Fruit fly (Drosophila melanogaster) whole organism, embryonic: Measurements from ENCODE around the gene CG34180.
A peak's percentile ranks its signal among the peaks of the same experiment; 100 is the strongest.

Experiments
- B-H1 ChIP-seq: fragments of 200-800 bp; sonication (Bioruptor generic); IDR thresholded peaks from 3 replicates; pipeline ENCODE4 v1.3.6; 2022; ENCODE audit warnings: missing biosample characterization, missing genetic modification characterization
- CG10274 ChIP-seq: fragments of 200-800 bp; sonication (Bioruptor generic); optimal IDR thresholded peaks from 3 replicates; lab custom pipeline; 2017; ENCODE audit warnings: missing biosample characterization, mild to moderate bottlenecking, missing genetic modification characterization
- CG10366 ChIP-seq: fragments of 200-800 bp; sonication (Bioruptor generic); IDR thresholded peaks from 2 replicates; pipeline ENCODE4 v1.3.6; 2022; ENCODE audit warnings: missing biosample characterization, missing genetic modification characterization
- CG11093 ChIP-seq: fragments of 200-800 bp; sonication (Bioruptor generic); IDR thresholded peaks from 3 replicates; pipeline ENCODE4 v1.3.6; 2022; ENCODE audit warnings: missing biosample characterization, missing genetic modification characterization
- CG11723 ChIP-seq: fragments of 200-800 bp; sonication (Bioruptor generic); optimal IDR thresholded peaks from 2 replicates; lab custom pipeline; 2017; ENCODE audit warnings: missing biosample characterization, mild to moderate bottlenecking, missing genetic modification characterization
- CG12071 ChIP-seq: fragments of 200-800 bp; sonication (Bioruptor generic); optimal IDR thresholded peaks from 3 replicates; lab custom pipeline; 2018; ENCODE audit warnings: missing biosample characterization, mild to moderate bottlenecking, missing genetic modification characterization
- CG12769 ChIP-seq: fragments of 200-800 bp; sonication (Bioruptor generic); optimal IDR thresholded peaks from 2 replicates; lab custom pipeline; 2019; ENCODE audit warnings: missing biosample characterization, mild to moderate bottlenecking, missing genetic modification characterization, moderate library complexity
- CG13287 ChIP-seq: fragments of 200-800 bp; sonication (Bioruptor generic); IDR thresholded peaks from 2 replicates; pipeline ENCODE4 v1.3.6; 2022; ENCODE audit warnings: missing biosample characterization, missing genetic modification characterization; ENCODE audit not compliant: partially characterized antibody
- CG14860 ChIP-seq: fragments of 200-800 bp; sonication (Bioruptor generic); IDR thresholded peaks from 3 replicates; pipeline ENCODE4 v1.3.6; 2022; ENCODE audit warnings: missing biosample characterization, missing genetic modification characterization; ENCODE audit not compliant: partially characterized antibody
- CG15073 ChIP-seq: fragments of 200-800 bp; sonication (Bioruptor generic); optimal IDR thresholded peaks from 2 replicates; lab custom pipeline; 2016; ENCODE audit warnings: missing biosample characterization, missing genetic modification characterization
- CG1529 ChIP-seq: fragments of 200-800 bp; sonication (Bioruptor generic); optimal IDR thresholded peaks from 3 replicates; lab custom pipeline; 2018; ENCODE audit warnings: missing biosample characterization, missing genetic modification characterization
- CG15696 ChIP-seq: fragments of 200-800 bp; sonication (Bioruptor generic); optimal IDR thresholded peaks from 2 replicates; lab custom pipeline; 2019; ENCODE audit warnings: missing biosample characterization, mild to moderate bottlenecking, missing genetic modification characterization, moderate library complexity
- CG17612 ChIP-seq: fragments of 200-800 bp; sonication (Bioruptor generic); IDR thresholded peaks from 2 replicates; pipeline ENCODE4 v1.3.6; 2022; ENCODE audit warnings: missing biosample characterization, missing genetic modification characterization
- CG1832 ChIP-seq: fragments of 200-800 bp; sonication (Bioruptor generic); optimal IDR thresholded peaks from 2 replicates; lab custom pipeline; 2017; ENCODE audit warnings: missing biosample characterization, mild to moderate bottlenecking, missing genetic modification characterization, inconsistent platforms
- CG2120 ChIP-seq: fragments of 200-800 bp; sonication (Bioruptor generic); optimal IDR thresholded peaks from 3 replicates; lab custom pipeline; 2016; ENCODE audit warnings: missing biosample characterization, missing genetic modification characterization
- CG2199 ChIP-seq: fragments of 200-800 bp; sonication (Bioruptor generic); IDR thresholded peaks from 3 replicates; pipeline ENCODE4 v1.3.6; 2022; ENCODE audit warnings: missing biosample characterization, missing genetic modification characterization
- CG2678 ChIP-seq: fragments of 200-800 bp; sonication (Bioruptor generic); optimal IDR thresholded peaks from 3 replicates; lab custom pipeline; 2019; ENCODE audit warnings: missing biosample characterization, mild to moderate bottlenecking, missing genetic modification characterization, moderate library complexity
- CG30431 ChIP-seq: fragments of 200-800 bp; sonication (Bioruptor generic); optimal IDR thresholded peaks from 2 replicates; lab custom pipeline; 2017; ENCODE audit warnings: missing biosample characterization, missing genetic modification characterization
- CG3838 ChIP-seq: fragments of 200-800 bp; sonication (Bioruptor generic); optimal IDR thresholded peaks from 3 replicates; lab custom pipeline; 2016; ENCODE audit warnings: missing biosample characterization, missing genetic modification characterization
- CG5953 ChIP-seq: fragments of 200-800 bp; sonication (Bioruptor generic); IDR thresholded peaks from 2 replicates; pipeline ENCODE4 v1.3.6; 2022; ENCODE audit warnings: missing biosample characterization, missing genetic modification characterization
- CG8924 ChIP-seq: fragments of 200-800 bp; optimal IDR thresholded peaks from 3 replicates; lab custom pipeline; 2019; ENCODE audit warnings: missing biosample characterization, mild to moderate bottlenecking, missing genetic modification characterization, moderate library complexity
- D19B ChIP-seq: fragments of 200-800 bp; sonication (Bioruptor generic); optimal IDR thresholded peaks from 2 replicates; lab custom pipeline; 2017; ENCODE audit warnings: missing biosample characterization, mild to moderate bottlenecking, missing genetic modification characterization
- Deaf1 ChIP-seq: fragments of 200-800 bp; optimal IDR thresholded peaks from 3 replicates; lab custom pipeline; 2019; ENCODE audit warnings: missing biosample characterization, mild to moderate bottlenecking, missing genetic modification characterization, moderate library complexity
- Doc3 ChIP-seq: fragments of 200-800 bp; sonication (Bioruptor generic); IDR thresholded peaks from 3 replicates; pipeline ENCODE4 v1.3.6; 2022; ENCODE audit warnings: missing biosample characterization, missing genetic modification characterization; ENCODE audit not compliant: partially characterized antibody
- H15 ChIP-seq: fragments of 200-800 bp; sonication (Bioruptor generic); IDR thresholded peaks from 3 replicates; pipeline ENCODE4 v1.3.6; 2022; ENCODE audit warnings: missing biosample characterization, missing genetic modification characterization
- HmgZ ChIP-seq: fragments of 200-800 bp; sonication (Bioruptor generic); optimal IDR thresholded peaks from 2 replicates; lab custom pipeline; 2018; ENCODE audit warnings: missing biosample characterization, mild to moderate bottlenecking, missing genetic modification characterization
- Hsf ChIP-seq: fragments of 200-800 bp; sonication (Bioruptor generic); optimal IDR thresholded peaks from 3 replicates; lab custom pipeline; 2016; ENCODE audit warnings: missing biosample characterization, missing genetic modification characterization
- Ptx1 ChIP-seq: fragments of 200-800 bp; sonication (Bioruptor generic); IDR thresholded peaks from 2 replicates; pipeline ENCODE4 v1.3.6; 2022; ENCODE audit warnings: missing biosample characterization, missing genetic modification characterization
- Side ChIP-seq: fragments of 200-800 bp; sonication (Bioruptor generic); optimal IDR thresholded peaks from 2 replicates; lab custom pipeline; 2016; ENCODE audit warnings: missing biosample characterization, missing genetic modification characterization
- TFAM ChIP-seq: fragments of 200-800 bp; sonication (Bioruptor generic); optimal IDR thresholded peaks from 2 replicates; lab custom pipeline; 2017; ENCODE audit warnings: missing biosample characterization, missing genetic modification characterization, inconsistent platforms
- Tbp ChIP-seq: fragments of >200 bp; optimal IDR thresholded peaks from 2 replicates; lab custom pipeline; 2018; ENCODE audit warnings: missing biosample characterization, missing genetic modification characterization
- chinmo ChIP-seq: fragments of 200-800 bp; sonication (Bioruptor generic); IDR thresholded peaks from 4 replicates; pipeline ENCODE4 v1.3.6; 2022; ENCODE audit warnings: missing biosample characterization, missing genetic modification characterization; ENCODE audit not compliant: partially characterized antibody
- dm ChIP-seq: fragments of 200-800 bp; sonication (Bioruptor generic); optimal IDR thresholded peaks from 3 replicates; lab custom pipeline; 2016; ENCODE audit warnings: missing biosample characterization, missing genetic modification characterization
- ham ChIP-seq: fragments of 200-800 bp; sonication (Bioruptor generic); IDR thresholded peaks from 2 replicates; pipeline ENCODE4 v1.3.6; 2022; ENCODE audit warnings: missing biosample characterization, missing genetic modification characterization
- jigr1 ChIP-seq: fragments of 200-800 bp; sonication (Bioruptor generic); IDR thresholded peaks from 3 replicates; pipeline ENCODE4 v1.3.6; 2022; ENCODE audit warnings: missing biosample characterization, missing genetic modification characterization
- nau ChIP-seq: fragments of 200-800 bp; sonication (Bioruptor generic); optimal IDR thresholded peaks from 3 replicates; lab custom pipeline; 2017; ENCODE audit warnings: missing biosample characterization, mild to moderate bottlenecking, missing genetic modification characterization, missing genetic modification reagents
- nerfin-1 ChIP-seq: fragments of 200-800 bp; sonication (Bioruptor generic); optimal IDR thresholded peaks from 3 replicates; lab custom pipeline; 2019; ENCODE audit warnings: missing biosample characterization, mild to moderate bottlenecking, missing genetic modification characterization, moderate library complexity
- nmo ChIP-seq: fragments of 200-800 bp; sonication (Bioruptor generic); optimal IDR thresholded peaks from 2 replicates; lab custom pipeline; 2018; ENCODE audit warnings: missing biosample characterization, mild to moderate bottlenecking, missing genetic modification characterization, moderate library complexity
- prd ChIP-seq, 3 experiments: fragments of >200 bp in 2 of 3; fragments of 200-800 bp in 1 of 3; sonication (Bioruptor generic) in 1 of 3; optimal IDR thresholded peaks in 2 of 3; IDR thresholded peaks in 1 of 3; 2 replicates in 2 of 3; 3 replicates in 1 of 3; pipeline versions ENCODE4 v1.3.6 to Lab custom; 2017 to 2022; ENCODE audit warnings: missing biosample characterization in 1 of 3, missing genetic modification characterization in 1 of 3
- pros ChIP-seq: fragments of 200-800 bp; sonication (Bioruptor generic); optimal IDR thresholded peaks from 3 replicates; lab custom pipeline; 2019; ENCODE audit warnings: missing biosample characterization, mild to moderate bottlenecking, missing genetic modification characterization, moderate library complexity
- schlank ChIP-seq: fragments of 200-800 bp; sonication (Bioruptor generic); optimal IDR thresholded peaks from 2 replicates; lab custom pipeline; 2018; ENCODE audit warnings: missing biosample characterization, mild to moderate bottlenecking, missing genetic modification characterization
- sob ChIP-seq: fragments of 200-800 bp; sonication (Bioruptor generic); IDR thresholded peaks from 2 replicates; pipeline ENCODE4 v1.3.6; 2022; ENCODE audit warnings: missing biosample characterization, missing genetic modification characterization
- tgo ChIP-seq: fragments of 200-800 bp; sonication (Bioruptor generic); IDR thresholded peaks from 3 replicates; pipeline ENCODE4 v1.3.6; 2022; ENCODE audit warnings: missing biosample characterization, missing genetic modification characterization
- tll ChIP-seq, 2 experiments: fragments of 200-800 bp in 1 of 2; fragments of >200 bp in 1 of 2; sonication (Bioruptor generic) in 1 of 2; optimal IDR thresholded peaks; 2 replicates each; lab custom pipeline; 2017 to 2019; ENCODE audit warnings: missing biosample characterization in 2 of 2, missing genetic modification characterization in 2 of 2, mild to moderate bottlenecking in 1 of 2, moderate library complexity in 1 of 2
- toy ChIP-seq: fragments of 200-800 bp; sonication (Bioruptor generic); IDR thresholded peaks from 2 replicates; pipeline ENCODE4 v1.3.6; 2022; ENCODE audit warnings: missing biosample characterization, missing genetic modification characterization
- zen ChIP-seq: fragments of 200-800 bp; sonication (Bioruptor generic); optimal IDR thresholded peaks from 3 replicates; lab custom pipeline; 2018; ENCODE audit warnings: missing biosample characterization, mild to moderate bottlenecking, missing genetic modification characterization, moderate library complexity
- zfh2 ChIP-seq: fragments of 200-800 bp; sonication (Bioruptor generic); optimal IDR thresholded peaks from 2 replicates; lab custom pipeline; 2016; ENCODE audit warnings: missing biosample characterization, missing genetic modification characterization

The CG34180 gene

DNA sequence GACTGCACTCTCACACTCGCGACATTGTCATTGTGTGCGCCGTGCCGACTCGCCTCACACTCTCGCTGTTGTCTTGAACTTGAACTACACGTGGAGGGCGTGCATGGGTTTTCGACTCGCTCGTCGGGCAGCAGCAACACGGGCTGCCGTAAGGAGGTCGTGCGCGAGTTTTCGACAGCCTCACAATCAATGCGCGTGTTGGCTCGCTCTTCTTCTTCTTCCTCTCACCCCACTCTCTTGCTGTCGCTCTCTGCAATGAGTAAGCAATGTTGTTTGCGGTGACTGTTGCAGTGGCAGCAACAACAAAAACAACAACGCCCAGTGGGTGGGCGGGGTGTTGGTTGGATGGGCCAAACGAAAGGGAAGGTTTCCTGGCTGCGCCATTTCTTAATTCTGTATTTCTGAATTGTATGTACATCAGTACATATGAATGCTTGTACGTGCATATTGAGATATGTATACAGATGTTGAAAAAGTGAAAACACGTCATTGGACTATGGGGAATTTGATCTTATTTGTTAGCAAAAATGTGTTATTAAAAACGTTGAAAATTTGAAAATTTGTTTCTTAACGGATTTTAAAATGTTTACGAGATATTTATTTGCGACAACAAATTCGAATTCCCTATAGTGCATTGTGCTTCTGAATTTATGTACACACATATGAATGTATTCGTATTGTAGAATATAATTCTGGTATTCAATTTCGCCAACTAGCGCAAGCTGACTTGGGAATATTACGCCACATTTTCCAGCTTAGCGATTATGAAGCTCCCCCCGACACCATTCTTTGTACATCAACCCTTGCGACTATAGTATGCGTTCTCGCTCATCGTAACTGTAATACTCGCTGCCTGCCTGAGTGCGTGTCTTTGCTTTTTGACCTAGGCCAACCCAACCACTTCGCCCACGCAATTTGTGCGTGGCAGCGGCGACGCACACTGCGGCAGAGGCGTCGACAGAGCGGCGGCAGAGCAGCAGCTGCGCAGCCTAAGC lies 28.4 kb downstream of the CG34180 start (continued):
- TF ChIP-seq CG1832 (GFP tag; lab: Kevin White, UChicago) (no peak), H15 (GFP tag; lab: Robert Waterston, UW) (no peak), nmo (GFP tag; lab: Kevin White, UChicago) (peak; percentile 12), CG3838 (GFP tag; lab: Kevin White, UChicago) (peak; percentile 61), CG15696 (peak; percentile 1), sob (GFP tag; lab: Robert Waterston, UW) (peak; percentile 58), tll (GFP tag; optimal IDR thresholded peaks at IDR 0.05; lab: Kevin White, UChicago) (peak in 1 of 2 experiments; percentile 91), zen (tag; lab: Kevin White, UChicago) (peak; percentile 67), CG1529 (GFP tag; lab: Kevin White, UChicago) (no peak), CG8924 (tag; lab: Kevin White, UChicago) (peak; percentile 62), nau (GFP tag; lab: Kevin White, UChicago) (no peak), zfh2 (GFP tag; lab: Kevin White, UChicago) (peak; percentile 42), pros (GFP tag; lab: Kevin White, UChicago) (peak; percentile 99), chinmo (peak; percentile 100), CG10366 (no peak), prd (optimal IDR thresholded peaks at IDR 0.05; lab: Kevin White, UChicago) (no peak), prd (GFP tag; IDR thresholded peaks at IDR 0.05; lab: Robert Waterston, UW) (no peak), CG2199 (peak; percentile 95; the same call in 2 of the 3 replicates), schlank (tag; lab: Kevin White, UChicago) (no peak), Side (GFP tag; lab: Kevin White, UChicago) (peak; percentile 44), CG2120 (GFP tag; lab: Kevin White, UChicago) (peak; percentile 68), CG12071 (GFP tag; lab: Kevin White, UChicago) (no peak), nerfin-1 (tag; lab: Kevin White, UChicago) (peak; percentile 76), dm (GFP tag; lab: Kevin White, UChicago) (peak; percentile 93), CG30431 (GFP tag; lab: Kevin White, UChicago) (no peak), B-H1 (GFP tag; lab: Robert Waterston, UW) (no peak), CG10274 (GFP tag; lab: Kevin White, UChicago) (no peak), jigr1 (GFP tag; lab: Robert Waterston, UW) (no peak), CG11093 (no peak), toy (GFP tag; lab: Robert Waterston, UW) (no peak), Deaf1 (tag; lab: Kevin White, UChicago) (peak; percentile 90), CG17612 (GFP tag; lab: Robert Waterston, UW) (no peak), tgo (GFP tag; lab: Robert Waterston, UW) (no peak), CG13287 (GFP tag; lab: Robert Waterston, UW) (peak; percentile 64; the same call in 1 of the 2 replicates), CG14860 (peak; percentile 37; the same call in 1 of the 3 replicates), TFAM (GFP tag; lab: Kevin White, UChicago) (no peak), CG15073 (no peak), CG5953 (0 out of 2 replicates have a peak, but pooled peaks have one; percentile 20), ham (no peak), CG12769 (peak; percentile 81), CG2678 (tag; lab: Kevin White, UChicago) (peak; percentile 30), Hsf (GFP tag; lab: Kevin White, UChicago) (no peak), Tbp (GFP tag; lab: Kevin White, UChicago) (no peak), Ptx1 (GFP tag; lab: Robert Waterston, UW) (no peak), Doc3 (GFP tag; lab: Robert Waterston, UW) (0 out of 3 replicates have a peak, but pooled peaks have one; percentile 20), D19B (GFP tag; lab: Kevin White, UChicago) (no peak), CG11723 (GFP tag; lab: Kevin White, UChicago) (no peak), HmgZ (tag; lab: Kevin White, UChicago) (peak; percentile 86)
